Fruit fly (Drosophila melanogaster) whole organism, prepupa: ENCODE data around the gene CG43092.

Experiments
- Blimp-1 ChIP-seq: fragments of 200-800 bp; sonication (Bioruptor generic); optimal IDR thresholded peaks from 3 replicates; lab custom pipeline; 2017; ENCODE audit warnings: missing biosample characterization, missing genetic modification characterization, mild to moderate bottlenecking, moderate library complexity, missing genetic modification reagents
- CG10631 ChIP-seq: fragments of 200-800 bp; sonication (Bioruptor generic); optimal IDR thresholded peaks from 2 replicates; lab custom pipeline; 2016; ENCODE audit warnings: missing biosample characterization, missing genetic modification characterization
- CG10669 ChIP-seq: fragments of 200-800 bp; sonication (Bioruptor generic); optimal IDR thresholded peaks from 3 replicates; lab custom pipeline; 2018; ENCODE audit warnings: missing biosample characterization, mild to moderate bottlenecking, missing genetic modification characterization, moderate library complexity
- CG11294 ChIP-seq: fragments of 200-800 bp; sonication (Bioruptor generic); IDR thresholded peaks from 2 replicates; pipeline ENCODE4 v1.3.6; 2022; ENCODE audit warnings: missing biosample characterization, missing genetic modification characterization
- CG11762 ChIP-seq: fragments of 200-800 bp; sonication (Bioruptor generic); optimal IDR thresholded peaks from 3 replicates; lab custom pipeline; 2016; ENCODE audit warnings: missing biosample characterization, missing genetic modification characterization; ENCODE audit not compliant: insufficient read depth
- CG15336 ChIP-seq: fragments of 200-800 bp; sonication (Bioruptor generic); IDR thresholded peaks from 2 replicates; pipeline ENCODE4 v1.3.6; 2022; ENCODE audit warnings: missing biosample characterization, missing genetic modification characterization
- CG16779 ChIP-seq: fragments of 200-800 bp; sonication (Bioruptor generic); optimal IDR thresholded peaks from 3 replicates; lab custom pipeline; 2017; ENCODE audit warnings: missing biosample characterization, mild to moderate bottlenecking, missing genetic modification characterization
- CG31627 ChIP-seq: fragments of 200-800 bp; sonication (Bioruptor generic); optimal IDR thresholded peaks from 3 replicates; lab custom pipeline; 2016; ENCODE audit warnings: missing biosample characterization, missing genetic modification characterization
- CG32006 ChIP-seq: fragments of 200-800 bp; sonication (Bioruptor generic); optimal IDR thresholded peaks from 3 replicates; lab custom pipeline; 2017; ENCODE audit warnings: missing biosample characterization, mild to moderate bottlenecking, missing genetic modification characterization
- CG34406 ChIP-seq: fragments of 200-800 bp; sonication (Bioruptor generic); optimal IDR thresholded peaks from 3 replicates; lab custom pipeline; 2016; ENCODE audit warnings: missing biosample characterization, missing genetic modification characterization
- CG3919 ChIP-seq: fragments of 200-800 bp; sonication (Bioruptor generic); optimal IDR thresholded peaks from 3 replicates; lab custom pipeline; 2016; ENCODE audit warnings: missing biosample characterization, missing genetic modification characterization
- CG4318 ChIP-seq: fragments of 200-800 bp; sonication (Bioruptor generic); optimal IDR thresholded peaks from 3 replicates; lab custom pipeline; 2017; ENCODE audit warnings: missing biosample characterization, mild to moderate bottlenecking, missing genetic modification characterization
- CG6163 ChIP-seq: fragments of 200-800 bp; sonication (Bioruptor generic); IDR thresholded peaks from 3 replicates; pipeline ENCODE4 v1.3.6; 2022; ENCODE audit warnings: missing biosample characterization, missing genetic modification characterization
- CG6276 ChIP-seq: fragments of 200-800 bp; sonication (Bioruptor generic); optimal IDR thresholded peaks from 2 replicates; lab custom pipeline; 2017; ENCODE audit warnings: missing biosample characterization, mild to moderate bottlenecking, missing genetic modification characterization
- CG6792 ChIP-seq: fragments of 200-800 bp; sonication (Bioruptor generic); optimal IDR thresholded peaks from 3 replicates; lab custom pipeline; 2016; ENCODE audit warnings: missing biosample characterization, missing genetic modification characterization
- CG6808 ChIP-seq: fragments of 200-800 bp; sonication (Bioruptor generic); optimal IDR thresholded peaks from 3 replicates; lab custom pipeline; 2017; ENCODE audit warnings: missing biosample characterization, missing genetic modification characterization, mild to moderate bottlenecking, moderate library complexity, missing genetic modification reagents
- CG8119 ChIP-seq: fragments of 200-800 bp; sonication (Bioruptor generic); IDR thresholded peaks from 3 replicates; pipeline ENCODE4 v1.3.6; 2022; ENCODE audit warnings: missing biosample characterization, missing genetic modification characterization
- CG8319 ChIP-seq: fragments of 200-800 bp; sonication (Bioruptor generic); optimal IDR thresholded peaks from 3 replicates; lab custom pipeline; 2016; ENCODE audit warnings: missing biosample characterization, missing genetic modification characterization
- CG8632 ChIP-seq: fragments of 200-800 bp; sonication (Bioruptor generic); optimal IDR thresholded peaks from 3 replicates; lab custom pipeline; 2016; ENCODE audit warnings: missing biosample characterization, missing genetic modification characterization
- CG9139 ChIP-seq: fragments of 200-800 bp; sonication (Bioruptor generic); optimal IDR thresholded peaks from 3 replicates; lab custom pipeline; 2017; ENCODE audit warnings: missing biosample characterization, mild to moderate bottlenecking, missing genetic modification characterization
- Eip75B ChIP-seq: fragments of 200-800 bp; sonication (Bioruptor generic); optimal IDR thresholded peaks from 3 replicates; lab custom pipeline; 2016; ENCODE audit warnings: missing biosample characterization, missing genetic modification characterization
- Eip78C ChIP-seq: fragments of 200-800 bp; sonication (Bioruptor generic); peaks from one replicate; lab custom pipeline; 2016; ENCODE audit warnings: missing biosample characterization, missing genetic modification characterization
- Ets21C ChIP-seq: fragments of 200-800 bp; sonication (Bioruptor generic); optimal IDR thresholded peaks from 3 replicates; lab custom pipeline; 2016; ENCODE audit warnings: missing biosample characterization, missing genetic modification characterization
- Ets96B ChIP-seq: fragments of 200-800 bp; optimal IDR thresholded peaks from 2 replicates; lab custom pipeline; 2019; ENCODE audit warnings: missing biosample characterization, mild to moderate bottlenecking, missing genetic modification characterization, moderate library complexity
- Gug ChIP-seq: fragments of 200-800 bp; sonication (Bioruptor generic); IDR thresholded peaks from 2 replicates; pipeline ENCODE4 v1.3.6; 2022; ENCODE audit warnings: missing biosample characterization, missing genetic modification characterization
- Hr39 ChIP-seq: fragments of 200-800 bp; sonication (Bioruptor generic); optimal IDR thresholded peaks from 2 replicates; lab custom pipeline; 2016; ENCODE audit warnings: missing biosample characterization, missing genetic modification characterization
- Hr4 ChIP-seq: fragments of 200-800 bp; sonication (Bioruptor generic); optimal IDR thresholded peaks from 3 replicates; lab custom pipeline; 2016; ENCODE audit warnings: missing biosample characterization, missing genetic modification characterization
- Met ChIP-seq: fragments of 200-800 bp; sonication (Bioruptor generic); optimal IDR thresholded peaks from 3 replicates; lab custom pipeline; 2016; ENCODE audit warnings: missing biosample characterization, missing genetic modification characterization
- OdsH ChIP-seq: fragments of 200-800 bp; sonication (Bioruptor generic); optimal IDR thresholded peaks from 3 replicates; lab custom pipeline; 2016; ENCODE audit warnings: missing biosample characterization, missing genetic modification characterization
- Smox ChIP-seq: fragments of 200-800 bp; sonication (Bioruptor generic); optimal IDR thresholded peaks from 3 replicates; lab custom pipeline; 2016; ENCODE audit warnings: missing biosample characterization, missing genetic modification characterization
- Sox14 ChIP-seq: fragments of 200-800 bp; sonication (Bioruptor generic); optimal IDR thresholded peaks from 3 replicates; lab custom pipeline; 2016; ENCODE audit warnings: missing biosample characterization, missing genetic modification characterization
- achi ChIP-seq: fragments of 200-800 bp; sonication (Bioruptor generic); optimal IDR thresholded peaks from 3 replicates; lab custom pipeline; 2016; ENCODE audit warnings: missing biosample characterization, missing genetic modification characterization
- acj6 ChIP-seq: fragments of 200-800 bp; sonication (Bioruptor generic); optimal IDR thresholded peaks from 3 replicates; lab custom pipeline; 2016; ENCODE audit warnings: missing biosample characterization, missing genetic modification characterization
- cyc ChIP-seq: fragments of 200-800 bp; sonication (Bioruptor generic); optimal IDR thresholded peaks from 3 replicates; lab custom pipeline; 2016; ENCODE audit warnings: missing biosample characterization, missing genetic modification characterization
- eg ChIP-seq: fragments of 200-800 bp; sonication (Bioruptor generic); IDR thresholded peaks from 3 replicates; pipeline ENCODE4 v1.3.6; 2022; ENCODE audit warnings: missing biosample characterization, missing genetic modification characterization
- fd59A ChIP-seq: fragments of 200-800 bp; sonication (Bioruptor generic); optimal IDR thresholded peaks from 2 replicates; lab custom pipeline; 2017; ENCODE audit warnings: missing biosample characterization, mild to moderate bottlenecking, missing genetic modification characterization, missing genetic modification reagents
- fkh ChIP-seq: fragments of 200-800 bp; sonication (Bioruptor generic); optimal IDR thresholded peaks from 3 replicates; lab custom pipeline; 2017; ENCODE audit warnings: missing biosample characterization, mild to moderate bottlenecking, missing genetic modification characterization, moderate library complexity
- lz ChIP-seq: fragments of 200-800 bp; sonication (Bioruptor generic); optimal IDR thresholded peaks from 3 replicates; lab custom pipeline; 2016; ENCODE audit warnings: missing biosample characterization, missing genetic modification characterization
- net ChIP-seq: fragments of 200-800 bp; sonication (Bioruptor generic); optimal IDR thresholded peaks from 3 replicates; lab custom pipeline; 2016; ENCODE audit warnings: missing biosample characterization, missing genetic modification characterization
- pdm3 ChIP-seq: fragments of 200-800 bp; sonication (Bioruptor generic); optimal IDR thresholded peaks from 3 replicates; lab custom pipeline; 2016; ENCODE audit warnings: missing biosample characterization, missing genetic modification characterization
- salr ChIP-seq, 2 experiments: fragments of 200-800 bp; sonication (Bioruptor generic); optimal IDR thresholded peaks; 3 replicates each; lab custom pipeline; 2016 to 2018; ENCODE audit warnings: missing biosample characterization in 2 of 2, missing genetic modification characterization in 2 of 2, mild to moderate bottlenecking in 1 of 2
- spab ChIP-seq: fragments of 200-800 bp; sonication (Bioruptor generic); optimal IDR thresholded peaks from 2 replicates; lab custom pipeline; 2017; ENCODE audit warnings: missing biosample characterization, mild to moderate bottlenecking, missing genetic modification characterization, missing genetic modification reagents
- ss ChIP-seq, 2 experiments: fragments of 200-800 bp; sonication (Bioruptor generic); optimal IDR thresholded peaks; 2 replicates in 1 of 2; 3 replicates in 1 of 2; lab custom pipeline; 2017 to 2018; ENCODE audit warnings: mild to moderate bottlenecking in 2 of 2, missing biosample characterization in 2 of 2, missing genetic modification characterization in 2 of 2, moderate library complexity in 1 of 2
- svp ChIP-seq: fragments of 200-800 bp; sonication (Bioruptor generic); peaks from one replicate; lab custom pipeline; 2016; ENCODE audit warnings: missing biosample characterization, missing genetic modification characterization
- topi ChIP-seq: fragments of 200-800 bp; sonication (Bioruptor generic); optimal IDR thresholded peaks from 3 replicates; lab custom pipeline; 2016; ENCODE audit warnings: missing biosample characterization, missing genetic modification characterization
- vri ChIP-seq: fragments of 200-800 bp; sonication (Bioruptor generic); optimal IDR thresholded peaks from 3 replicates; lab custom pipeline; 2016; ENCODE audit warnings: missing biosample characterization, mild to moderate bottlenecking, missing genetic modification characterization

Gene CG43092

dm6 chr3R:22769567-22769966 is at the start of gene CG43092:
CG43092 (minus strand) TSS chr3R:22769667.
- TF ChIP-seq pdm3 (GFP tag; lab: Kevin White, UChicago) (no peak), spab (no peak), eg (GFP tag; lab: Robert Waterston, UW) (no peak), CG16779 (tag; lab: Kevin White, UChicago) (no peak), vri (GFP tag; lab: Kevin White, UChicago) (no peak), Eip78C (no peak), cyc (no peak)

dm6 chr3R:22816437-22817173 is 47.1 kb upstream of the CG43092 start:
- TF ChIP-seq Eip78C = peak; percentile 79
- peak; percentile 27 for TF ChIP-seq pdm3 (GFP tag; lab: Kevin White, UChicago)
- TF ChIP-seq Ets96B (tag; lab: Kevin White, UChicago) = peak; percentile 41
- TF ChIP-seq CG15336 (GFP tag; lab: Robert Waterston, UW) = peak; percentile 73
- TF ChIP-seq lz (GFP tag; lab: Kevin White, UChicago) = peak; percentile 31
- peak; percentile 49 for TF ChIP-seq CG3919 (GFP tag; lab: Kevin White, UChicago)
- TF ChIP-seq CG6808 = peak; percentile 28
- TF ChIP-seq Smox (GFP tag; lab: Kevin White, UChicago) = peak; percentile 26
- TF ChIP-seq CG9139 (GFP tag; lab: Kevin White, UChicago) = no peak
- TF ChIP-seq CG31627 (GFP tag; lab: Kevin White, UChicago) = peak; percentile 7
- TF ChIP-seq Eip75B (GFP tag; lab: Kevin White, UChicago) = peak; percentile 27
- TF ChIP-seq Sox14 (GFP tag; lab: Kevin White, UChicago) = peak; percentile 3
- no peak for TF ChIP-seq salr (GFP tag; optimal IDR thresholded peaks at IDR 0.05; lab: Kevin White, UChicago)
- TF ChIP-seq eg (GFP tag; lab: Robert Waterston, UW) = peak; percentile 68; the same call in 2 of the 3 replicates
- no peak for TF ChIP-seq Gug
- TF ChIP-seq svp = peak; percentile 75
- peak; percentile 10 for TF ChIP-seq Hr39
- peak; percentile 3 for TF ChIP-seq CG4318 (GFP tag; lab: Kevin White, UChicago)
- peak; percentile 47; the same call in 1 of the 2 replicates for TF ChIP-seq CG11294 (GFP tag; lab: Robert Waterston, UW)
- peak; percentile 34 for TF ChIP-seq Met (GFP tag; lab: Kevin White, UChicago)
- TF ChIP-seq Blimp-1 = no peak
- no peak for TF ChIP-seq CG11762 (GFP tag; lab: Kevin White, UChicago)
- TF ChIP-seq topi (GFP tag; lab: Kevin White, UChicago) = peak; percentile 36
- TF ChIP-seq Hr4 (GFP tag; lab: Kevin White, UChicago) = peak; percentile 57
- no peak for TF ChIP-seq CG8319 (GFP tag; lab: Kevin White, UChicago)
- peak; percentile 28 for TF ChIP-seq cyc
- no peak for TF ChIP-seq fkh (GFP tag; lab: Kevin White, UChicago)
- peak; percentile 54; the same call in 2 of the 3 replicates for TF ChIP-seq CG6163 (GFP tag; lab: Robert Waterston, UW)
- no peak for TF ChIP-seq spab
- peak; percentile 2 for TF ChIP-seq fd59A
- peak; percentile 1 for TF ChIP-seq Ets21C (GFP tag; lab: Kevin White, UChicago)
- peak; percentile 18 for TF ChIP-seq CG34406 (GFP tag; lab: Kevin White, UChicago)
- peak; percentile 25 for TF ChIP-seq acj6 (GFP tag; lab: Kevin White, UChicago)
- peak; percentile 42 for TF ChIP-seq CG10631 (GFP tag; lab: Kevin White, UChicago)
- peak; percentile 37 for TF ChIP-seq CG8632
- peak in 1 of 2 experiments; percentile 8 for TF ChIP-seq ss (GFP tag; optimal IDR thresholded peaks at IDR 0.05; lab: Kevin White, UChicago)
- TF ChIP-seq CG32006 (GFP tag; lab: Kevin White, UChicago) = peak; percentile 52
- TF ChIP-seq CG8119 = peak; percentile 68; the same call in 2 of the 3 replicates
- peak; percentile 40 for TF ChIP-seq OdsH (GFP tag; lab: Kevin White, UChicago)
- no peak for TF ChIP-seq net (GFP tag; lab: Kevin White, UChicago)
- peak; percentile 44 for TF ChIP-seq CG10669 (GFP tag; lab: Kevin White, UChicago)
- peak; percentile 25 for TF ChIP-seq achi (GFP tag; lab: Kevin White, UChicago)
- peak; percentile 12 for TF ChIP-seq CG6792 (GFP tag; lab: Kevin White, UChicago)
- peak; percentile 24 for TF ChIP-seq CG6276 (GFP tag; lab: Kevin White, UChicago)
